Worm (Caenorhabditis elegans) whole organism, young adult: Measurements from ENCODE around the gene Y39A1A.10.
A peak's percentile ranks its signal among the peaks of the same experiment; 100 is the strongest.

ENCODE experiments used
- B0019.2 ChIP-seq: fragments of 200-800 bp; sonication (Bioruptor generic); conservative IDR thresholded peaks from 2 replicates; pipeline ENCODE4 v1.3.6; 2022; ENCODE audit warnings: missing genetic modification reagents, missing genetic modification characterization, missing compliant biosample characterization
- B0261.1 ChIP-seq: sonication (generic microtip); optimal IDR thresholded peaks from 2 replicates; lab custom pipeline; 2016; ENCODE audit warnings: mild to moderate bottlenecking, missing genetic modification characterization, moderate library complexity, missing compliant biosample characterization
- D2030.7 ChIP-seq: fragments of 200-800 bp; sonication (Bioruptor generic); IDR thresholded peaks from 2 replicates; pipeline ENCODE4 v1.3.6; 2022; ENCODE audit warnings: missing genetic modification reagents, missing genetic modification characterization, missing compliant biosample characterization
- F10E7.11 ChIP-seq: sonication (generic microtip); optimal IDR thresholded peaks from 2 replicates; lab custom pipeline; 2017; ENCODE audit warnings: mild to moderate bottlenecking, missing genetic modification characterization, moderate library complexity, missing compliant biosample characterization
- F23B12.7 ChIP-seq: sonication (generic microtip); optimal IDR thresholded peaks from 2 replicates; lab custom pipeline; 2017; ENCODE audit warnings: missing genetic modification characterization, mild to moderate bottlenecking, missing compliant biosample characterization, antibody characterized with exemption, moderate library complexity; ENCODE audit not compliant: insufficient read depth
- F49E8.2 ChIP-seq: sonication (generic microtip); optimal IDR thresholded peaks from 3 replicates; lab custom pipeline; 2017; ENCODE audit warnings: missing genetic modification characterization, mild to moderate bottlenecking, missing compliant biosample characterization, antibody characterized with exemption, moderate library complexity; ENCODE audit not compliant: insufficient read depth
- F52B5.7 ChIP-seq: sonication (generic microtip); optimal IDR thresholded peaks from 2 replicates; lab custom pipeline; 2016; ENCODE audit warnings: mild to moderate bottlenecking, missing genetic modification characterization, missing compliant biosample characterization
- K11D2.4 ChIP-seq: fragments of 200-800 bp; sonication (Bioruptor generic); IDR thresholded peaks from 2 replicates; pipeline ENCODE4 v1.3.6; 2022; ENCODE audit warnings: missing genetic modification reagents, missing genetic modification characterization, missing compliant biosample characterization
- Y53G8AR.9 ChIP-seq: fragments of 200-800 bp; sonication (Bioruptor generic); conservative IDR thresholded peaks from 2 replicates; pipeline ENCODE4 v1.3.6; 2022; ENCODE audit warnings: missing genetic modification reagents, missing genetic modification characterization, missing compliant biosample characterization
- Y56A3A.18 ChIP-seq: fragments of 200-800 bp; sonication (Bioruptor generic); IDR thresholded peaks from 2 replicates; pipeline ENCODE4 v1.3.6; 2022; ENCODE audit warnings: missing genetic modification reagents, missing genetic modification characterization, missing compliant biosample characterization
- Y67H2A.10 ChIP-seq: fragments of 200-800 bp; sonication (Bioruptor generic); conservative IDR thresholded peaks from 2 replicates; pipeline ENCODE4 v1.3.6; 2022; ENCODE audit warnings: missing genetic modification reagents, missing genetic modification characterization, missing compliant biosample characterization
- akir-1 ChIP-seq: fragments of 200-800 bp; sonication (Bioruptor generic); optimal IDR thresholded peaks from 2 replicates; lab custom pipeline; 2018; ENCODE audit warnings: mild to moderate bottlenecking, missing genetic modification characterization, moderate library complexity, missing compliant biosample characterization
- ama-1 ChIP-seq, 3 experiments: fragments of 150-350 bp in 1 of 3; sonication (generic microtip) in 2 of 3; optimal IDR thresholded peaks; 2 replicates each; lab custom pipeline; 2014 to 2018; ENCODE audit warnings: missing biosample characterization in 2 of 3, missing genetic modification characterization in 2 of 3, missing genetic modification reagents in 2 of 3
- aptf-3 ChIP-seq: fragments of 200-800 bp; sonication (Bioruptor generic); IDR thresholded peaks from 2 replicates; pipeline ENCODE4 v1.3.6; 2022; ENCODE audit warnings: missing genetic modification characterization, missing compliant biosample characterization
- atf-7 ChIP-seq: sonication (generic microtip); optimal IDR thresholded peaks from 2 replicates; lab custom pipeline; 2017; ENCODE audit warnings: mild to moderate bottlenecking, missing genetic modification characterization, missing compliant biosample characterization
- athp-1 ChIP-seq: sonication (generic microtip); optimal IDR thresholded peaks from 2 replicates; lab custom pipeline; 2017; ENCODE audit warnings: mild to moderate bottlenecking, missing genetic modification characterization, missing compliant biosample characterization
- attf-3 ChIP-seq: fragments of 200-800 bp; sonication (Bioruptor generic); conservative IDR thresholded peaks from 2 replicates; pipeline ENCODE4 v1.3.6; 2022; ENCODE audit warnings: missing genetic modification reagents, missing genetic modification characterization, missing compliant biosample characterization
- attf-5 ChIP-seq: fragments of 200-800 bp; sonication (Bioruptor generic); optimal IDR thresholded peaks from 2 replicates; lab custom pipeline; 2018; ENCODE audit warnings: mild to moderate bottlenecking, missing genetic modification characterization, missing compliant biosample characterization
- attf-6 ChIP-seq: fragments of 200-800 bp; sonication (Bioruptor generic); IDR thresholded peaks from 2 replicates; pipeline ENCODE4 v1.3.6; 2022; ENCODE audit warnings: missing genetic modification reagents, missing genetic modification characterization, missing compliant biosample characterization
- bed-1 ChIP-seq: fragments of 200-800 bp; sonication (Bioruptor generic); IDR thresholded peaks from 2 replicates; pipeline ENCODE4 v1.3.6; 2022; ENCODE audit warnings: missing genetic modification reagents, missing genetic modification characterization, missing compliant biosample characterization
- ceh-58 ChIP-seq: fragments of 200-800 bp; sonication (Bioruptor generic); IDR thresholded peaks from 2 replicates; pipeline ENCODE4 v1.3.6; 2022; ENCODE audit warnings: missing genetic modification characterization, missing compliant biosample characterization
- ceh-91 ChIP-seq: fragments of 200-800 bp; sonication (Bioruptor generic); IDR thresholded peaks from 2 replicates; pipeline ENCODE4 v1.3.6; 2022; ENCODE audit warnings: missing genetic modification reagents, missing genetic modification characterization, missing compliant biosample characterization
- chd-7 ChIP-seq: sonication (generic microtip); optimal IDR thresholded peaks from 2 replicates; lab custom pipeline; 2016; ENCODE audit warnings: mild to moderate bottlenecking, missing genetic modification characterization, moderate library complexity, missing compliant biosample characterization
- efl-1 ChIP-seq: fragments of 150-350 bp; optimal IDR thresholded peaks from 2 replicates; lab custom pipeline; 2014; ENCODE audit warnings: missing biosample characterization, missing genetic modification reagents, missing genetic modification characterization
- egl-44 ChIP-seq: fragments of 200-800 bp; sonication (Bioruptor generic); IDR thresholded peaks from 2 replicates; pipeline ENCODE4 v1.3.6; 2022; ENCODE audit warnings: missing genetic modification reagents, missing genetic modification characterization, missing compliant biosample characterization
- him-1 ChIP-seq: sonication (generic microtip); optimal IDR thresholded peaks from 2 replicates; lab custom pipeline; 2016; ENCODE audit warnings: missing genotype, missing genetic modification reagents, missing genetic modification characterization, missing compliant biosample characterization
- hmg-20 ChIP-seq: fragments of 200-800 bp; sonication (Bioruptor generic); IDR thresholded peaks from 2 replicates; pipeline ENCODE4 v1.3.6; 2022; ENCODE audit warnings: missing genetic modification reagents, missing genetic modification characterization, missing compliant biosample characterization
- hrde-1 ChIP-seq: sonication (generic microtip); optimal IDR thresholded peaks from 2 replicates; lab custom pipeline; 2016; ENCODE audit warnings: missing genetic modification characterization, mild to moderate bottlenecking, missing compliant biosample characterization, moderate library complexity, missing genotype, missing genetic modification reagents, borderline replicate concordance
- lag-1 ChIP-seq: fragments of 200-800 bp; sonication (Bioruptor generic); IDR thresholded peaks from 2 replicates; pipeline ENCODE4 v1.3.6; 2022; ENCODE audit warnings: missing genetic modification reagents, missing genetic modification characterization, missing compliant biosample characterization
- lin-54 ChIP-seq: fragments of 200-800 bp; sonication (Bioruptor generic); optimal IDR thresholded peaks from 2 replicates; lab custom pipeline; 2018; ENCODE audit warnings: mild to moderate bottlenecking, missing genetic modification characterization, missing compliant biosample characterization
- lsl-1 ChIP-seq: fragments of 200-800 bp; sonication (Bioruptor generic); optimal IDR thresholded peaks from 2 replicates; lab custom pipeline; 2018; ENCODE audit warnings: mild to moderate bottlenecking, missing genetic modification characterization, moderate library complexity, missing compliant biosample characterization
- lsy-27 ChIP-seq: sonication (generic microtip); optimal IDR thresholded peaks from 2 replicates; lab custom pipeline; 2017; ENCODE audit warnings: missing genetic modification characterization, mild to moderate bottlenecking, missing compliant biosample characterization, antibody characterized with exemption, missing genotype, borderline replicate concordance; ENCODE audit not compliant: insufficient read depth
- madf-3 ChIP-seq: fragments of 200-800 bp; sonication (Bioruptor generic); IDR thresholded peaks from 2 replicates; pipeline ENCODE4 v1.3.6; 2022; ENCODE audit warnings: missing genetic modification reagents, missing genetic modification characterization, missing compliant biosample characterization
- mes-4 ChIP-seq: sonication (generic microtip); optimal IDR thresholded peaks from 2 replicates; lab custom pipeline; 2016; ENCODE audit warnings: missing genotype, missing genetic modification characterization, missing compliant biosample characterization
- mxl-1 ChIP-seq: sonication (generic microtip); optimal IDR thresholded peaks from 2 replicates; lab custom pipeline; 2016; ENCODE audit warnings: missing genetic modification characterization, missing compliant biosample characterization
- nfya-1 ChIP-seq: sonication (generic microtip); optimal IDR thresholded peaks from 2 replicates; lab custom pipeline; 2017; ENCODE audit warnings: antibody characterized with exemption, missing compliant biosample characterization, missing genetic modification characterization, borderline replicate concordance; ENCODE audit not compliant: insufficient read depth
- nfya-2 ChIP-seq: fragments of 200-800 bp; sonication (Bioruptor generic); IDR thresholded peaks from 2 replicates; pipeline ENCODE4 v1.3.6; 2022; ENCODE audit warnings: missing genetic modification reagents, missing genetic modification characterization, missing compliant biosample characterization
- nfyb-1 ChIP-seq: fragments of 200-800 bp; sonication (Bioruptor generic); IDR thresholded peaks from 2 replicates; pipeline ENCODE4 v1.3.6; 2022; ENCODE audit warnings: missing genetic modification reagents, missing genetic modification characterization, missing compliant biosample characterization
- nhr-120 ChIP-seq: fragments of 200-800 bp; sonication (Bioruptor generic); IDR thresholded peaks from 2 replicates; pipeline ENCODE4 v1.3.6; 2022; ENCODE audit warnings: missing genetic modification characterization, missing compliant biosample characterization
- nhr-27 ChIP-seq: fragments of 200-800 bp; sonication (Bioruptor generic); optimal IDR thresholded peaks from 2 replicates; lab custom pipeline; 2018; ENCODE audit warnings: mild to moderate bottlenecking, missing genetic modification characterization, moderate library complexity, missing compliant biosample characterization
- pha-4 ChIP-seq: fragments of 150-350 bp; sonication (generic microtip); optimal IDR thresholded peaks from 2 replicates; lab custom pipeline; 2014; ENCODE audit warnings: missing biosample characterization, missing genetic modification reagents, missing genetic modification characterization
- rec-8 ChIP-seq, 2 experiments: sonication (generic microtip); optimal IDR thresholded peaks; 2 replicates each; lab custom pipeline; 2016; ENCODE audit warnings: mild to moderate bottlenecking in 2 of 2, missing genetic modification characterization in 2 of 2, missing genetic modification reagents in 2 of 2, missing genotype in 2 of 2, missing biosample characterization in 1 of 2, missing compliant biosample characterization in 1 of 2, moderate library complexity in 1 of 2
- snpc-1.3 ChIP-seq: sonication (generic microtip); optimal IDR thresholded peaks from 2 replicates; lab custom pipeline; 2017; ENCODE audit warnings: missing genetic modification characterization, mild to moderate bottlenecking, missing compliant biosample characterization, antibody characterized with exemption, moderate library complexity, missing genotype, missing genetic modification reagents; ENCODE audit not compliant: insufficient read depth
- snpc-3.4 ChIP-seq: sonication (generic microtip); optimal IDR thresholded peaks from 2 replicates; lab custom pipeline; 2017; ENCODE audit warnings: missing genetic modification characterization, mild to moderate bottlenecking, missing compliant biosample characterization, antibody characterized with exemption, moderate library complexity, missing genotype, missing genetic modification reagents
- somi-1 ChIP-seq: fragments of 200-800 bp; sonication (Bioruptor generic); optimal IDR thresholded peaks from 2 replicates; lab custom pipeline; 2018; ENCODE audit warnings: mild to moderate bottlenecking, missing genetic modification characterization, missing compliant biosample characterization
- zim-3 ChIP-seq: sonication (generic microtip); optimal IDR thresholded peaks from 2 replicates; lab custom pipeline; 2017; ENCODE audit warnings: mild to moderate bottlenecking, missing genetic modification characterization, moderate library complexity, missing compliant biosample characterization
- ztf-26 ChIP-seq: sonication (generic microtip); optimal IDR thresholded peaks from 2 replicates; lab custom pipeline; 2017; ENCODE audit warnings: missing genetic modification characterization, missing compliant biosample characterization

Gene Y39A1A.10

DNA sequence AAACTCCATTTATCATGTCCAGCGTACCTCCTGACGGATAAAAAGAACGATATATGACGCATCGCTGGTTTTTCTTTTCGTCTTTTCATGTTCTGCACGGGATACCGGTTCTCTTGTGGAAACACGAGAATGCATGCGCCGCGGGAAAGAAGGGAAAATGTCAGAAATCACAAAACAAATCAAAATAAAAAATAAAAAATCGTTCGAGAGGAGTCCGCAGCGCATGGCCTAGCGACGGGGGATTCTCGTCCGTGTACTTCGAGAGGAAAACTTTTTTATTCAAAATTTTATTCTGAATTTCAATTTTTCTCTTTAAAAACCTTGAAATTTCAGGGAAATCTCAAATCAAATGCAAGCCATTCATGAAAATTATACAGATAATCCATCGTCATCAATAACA is 11.3 kb upstream of the Y39A1A.10 start, which contains the start of the genes lron-10 and hpr-9 (continued):
- TF ChIP-seq ztf-26 = peak; percentile 74
- TF ChIP-seq bed-1 = peak; percentile 86; the same call in 1 of the 2 replicates
- peak; percentile 53 for TF ChIP-seq lsl-1 (GFP tag; lab: Kevin White, UChicago)
- TF ChIP-seq lag-1 (GFP tag; lab: Robert Waterston, UW) = no peak
- TF ChIP-seq B0019.2 (GFP tag; lab: Robert Waterston, UW) = peak; percentile 66; the same call in 1 of the 2 replicates
- TF ChIP-seq F23B12.7 (tag; lab: Kevin White, UChicago) = no peak
- peak; percentile 80 for TF ChIP-seq athp-1
- TF ChIP-seq egl-44 (GFP tag; lab: Robert Waterston, UW) = no peak
- no peak for TF ChIP-seq efl-1
- peak; percentile 58 for TF ChIP-seq him-1
- peak; percentile 12 for TF ChIP-seq B0261.1
- no peak for TF ChIP-seq pha-4 (tag; lab: Kevin White, UChicago)
- TF ChIP-seq hrde-1 (tag; lab: Kevin White, UChicago) = peak; percentile 14
- peak; percentile 58 for TF ChIP-seq nfyb-1
- peak; percentile 73; the same call in 1 of the 2 replicates for TF ChIP-seq Y53G8AR.9 (GFP tag; lab: Robert Waterston, UW)
- TF ChIP-seq aptf-3 (GFP tag; lab: Robert Waterston, UW) = no peak
- no peak for TF ChIP-seq attf-6 (GFP tag; lab: Robert Waterston, UW)
- TF ChIP-seq K11D2.4 (GFP tag; lab: Robert Waterston, UW) = peak; percentile 84
- TF ChIP-seq F52B5.7 = no peak
- no peak for TF ChIP-seq mes-4 (tag; lab: Kevin White, UChicago)
- peak; percentile 3 for TF ChIP-seq atf-7 (tag; lab: Kevin White, UChicago)
- TF ChIP-seq nhr-120 = no peak
- 0 out of 2 replicates have a peak, but pooled peaks have one; percentile 61 for TF ChIP-seq madf-3 (GFP tag; lab: Robert Waterston, UW)
- TF ChIP-seq mxl-1 (tag; lab: Kevin White, UChicago) = no peak
- TF ChIP-seq chd-7 (tag; lab: Kevin White, UChicago) = peak; percentile 79
- no peak for TF ChIP-seq F10E7.11 (tag; lab: Kevin White, UChicago)
- TF ChIP-seq nhr-27 = peak; percentile 45
- TF ChIP-seq Y56A3A.18 = no peak
- no peak for TF ChIP-seq nfya-2
- TF ChIP-seq rec-8 (tag; optimal IDR thresholded peaks at IDR 0.05; lab: Kevin White, UChicago) = peak; percentile 42 to 78
- peak; percentile 56 for TF ChIP-seq somi-1 (GFP tag; lab: Kevin White, UChicago)
- peak; percentile 44 for TF ChIP-seq snpc-1.3
- TF ChIP-seq ceh-58 = no peak
- no peak for TF ChIP-seq attf-3
- peak; percentile 49 for TF ChIP-seq ceh-91
- TF ChIP-seq ama-1 (optimal IDR thresholded peaks at IDR 0.05; lab: Kevin White, UChicago) = no peak
- TF ChIP-seq ama-1 (GFP tag; optimal IDR thresholded peaks at IDR 0.05; lab: Kevin White, UChicago) = no peak
- TF ChIP-seq lsy-27 (tag; lab: Kevin White, UChicago) = no peak
- no peak for TF ChIP-seq akir-1 (GFP tag; lab: Kevin White, UChicago)
- peak; percentile 65 for TF ChIP-seq D2030.7 (GFP tag; lab: Robert Waterston, UW)
- TF ChIP-seq lin-54 (GFP tag; lab: Kevin White, UChicago) = peak; percentile 73
- peak; percentile 40 for TF ChIP-seq snpc-3.4 (tag; lab: Kevin White, UChicago)
- TF ChIP-seq Y67H2A.10 (GFP tag; lab: Robert Waterston, UW) = no peak
- peak; percentile 66 for TF ChIP-seq attf-5
- TF ChIP-seq nfya-1 (tag; lab: Kevin White, UChicago) = no peak
- TF ChIP-seq hmg-20 = 0 out of 2 replicates have a peak, but pooled peaks have one; percentile 40
- TF ChIP-seq zim-3 (tag; lab: Kevin White, UChicago) = peak; percentile 53
- no peak for TF ChIP-seq F49E8.2 (tag; lab: Kevin White, UChicago)
